Fruit fly (Drosophila melanogaster): ENCODE results near the gene Naa40.

The Naa40 gene

DNA sequence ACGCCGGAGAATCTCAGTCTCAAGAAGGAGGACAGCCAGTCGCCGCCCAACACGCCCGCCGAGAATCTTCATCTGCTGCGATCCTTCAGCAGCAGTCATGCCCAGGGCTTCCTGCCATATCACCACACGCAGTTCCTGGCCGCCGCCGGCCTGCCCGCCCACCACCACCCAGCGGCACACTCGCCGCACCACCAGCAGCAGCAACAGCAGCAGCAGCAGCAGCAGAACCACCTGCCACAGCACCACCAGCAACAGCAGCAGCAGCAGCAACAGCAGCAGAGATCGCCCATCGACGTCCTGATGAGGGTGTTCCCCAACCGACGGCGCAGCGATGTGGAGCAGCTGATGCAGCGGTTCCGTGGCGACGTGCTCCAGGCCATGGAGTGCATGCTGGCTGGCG lies 29.0 kb downstream of the Naa40 start:
- no peak for TF ChIP-seq CG17801 (GFP tag; optimal IDR thresholded peaks at IDR 0.05; ENCODE audit: partially characterized antibody)

DNA sequence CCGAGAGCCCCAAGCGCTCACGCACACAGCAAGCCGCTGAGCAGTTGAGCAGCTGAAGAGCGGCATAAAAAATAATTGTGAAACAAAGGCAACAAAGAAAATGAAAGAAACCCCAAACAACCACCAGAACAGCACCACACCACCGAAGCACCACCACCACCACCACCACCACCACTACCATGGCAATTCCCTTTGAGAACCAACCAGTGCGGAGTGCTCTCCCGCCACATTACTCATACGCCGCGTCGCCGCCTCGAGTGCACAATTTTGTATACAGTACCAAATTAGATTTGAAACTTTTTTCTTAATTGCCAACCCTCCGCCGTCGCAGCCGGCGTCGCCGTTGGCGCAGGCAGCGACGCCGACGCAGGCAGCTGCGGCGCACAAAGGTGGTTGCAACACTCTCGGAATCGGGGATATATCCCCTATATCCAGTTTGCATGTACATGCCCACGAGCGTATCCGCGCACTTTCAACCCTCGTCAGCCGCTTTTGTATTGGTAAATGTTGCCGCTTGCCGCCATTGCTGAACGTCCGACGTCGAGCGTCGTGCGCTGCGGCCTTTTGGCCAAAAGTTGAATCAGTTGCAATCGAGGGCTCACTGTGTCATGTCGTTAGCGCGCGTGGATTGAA lies 32.6 kb downstream of the Naa40 start, which contains the start of gene dmrt99B:
Gene dmrt99B (plus strand): TSS at position 583 of the 633 bp plus-strand sequence.
- TF ChIP-seq CG17801 (GFP tag; optimal IDR thresholded peaks at IDR 0.05; ENCODE audit: partially characterized antibody): no peak

DNA sequence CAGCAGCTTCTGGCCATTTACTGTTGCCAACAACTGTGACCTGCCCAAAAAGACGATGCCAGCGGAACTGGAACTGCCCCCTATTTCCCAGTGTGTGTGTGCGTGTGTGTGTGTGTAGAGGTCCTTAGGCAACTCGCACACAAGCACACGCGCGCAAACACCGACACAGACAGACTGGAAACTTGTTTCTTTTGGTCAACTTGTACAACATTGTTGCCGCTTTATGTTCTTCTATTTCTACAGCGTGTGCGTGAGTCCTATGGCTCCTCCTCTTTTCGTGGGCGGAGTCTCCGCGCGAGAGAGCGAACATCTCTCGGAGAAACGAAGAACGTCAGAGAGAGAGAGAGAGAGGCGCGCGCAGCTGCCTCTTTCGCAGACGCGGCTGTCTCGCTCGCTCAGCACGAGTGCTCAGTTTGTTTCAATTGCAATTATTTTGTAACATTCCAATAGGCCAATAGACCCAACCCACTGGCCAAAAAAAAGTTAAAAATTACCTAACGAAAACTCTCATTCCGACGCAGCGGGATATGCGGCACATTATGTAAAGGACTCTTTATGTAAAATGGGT lies 33.7 kb downstream of the Naa40 start:
- no peak for TF ChIP-seq CG17801 (GFP tag; optimal IDR thresholded peaks at IDR 0.05; ENCODE audit: partially characterized antibody)

DNA sequence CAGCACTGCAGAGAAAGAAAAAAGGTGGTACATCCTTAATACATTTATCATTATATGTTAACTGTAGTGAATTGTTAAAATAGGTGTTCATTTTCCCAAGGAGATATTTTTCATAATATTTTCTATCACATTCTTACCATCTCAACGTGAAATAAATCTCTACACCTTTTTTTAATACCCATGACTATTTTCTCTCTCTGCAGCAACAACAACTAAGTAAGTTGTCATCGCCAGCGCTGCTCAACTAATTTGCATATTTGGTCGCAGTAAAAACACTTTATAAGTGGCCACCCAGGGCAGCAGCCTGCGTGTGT lies 34.3 kb downstream of the Naa40 start:
- TF ChIP-seq CG17801 (GFP tag; optimal IDR thresholded peaks at IDR 0.05; ENCODE audit: partially characterized antibody): no peak

DNA sequence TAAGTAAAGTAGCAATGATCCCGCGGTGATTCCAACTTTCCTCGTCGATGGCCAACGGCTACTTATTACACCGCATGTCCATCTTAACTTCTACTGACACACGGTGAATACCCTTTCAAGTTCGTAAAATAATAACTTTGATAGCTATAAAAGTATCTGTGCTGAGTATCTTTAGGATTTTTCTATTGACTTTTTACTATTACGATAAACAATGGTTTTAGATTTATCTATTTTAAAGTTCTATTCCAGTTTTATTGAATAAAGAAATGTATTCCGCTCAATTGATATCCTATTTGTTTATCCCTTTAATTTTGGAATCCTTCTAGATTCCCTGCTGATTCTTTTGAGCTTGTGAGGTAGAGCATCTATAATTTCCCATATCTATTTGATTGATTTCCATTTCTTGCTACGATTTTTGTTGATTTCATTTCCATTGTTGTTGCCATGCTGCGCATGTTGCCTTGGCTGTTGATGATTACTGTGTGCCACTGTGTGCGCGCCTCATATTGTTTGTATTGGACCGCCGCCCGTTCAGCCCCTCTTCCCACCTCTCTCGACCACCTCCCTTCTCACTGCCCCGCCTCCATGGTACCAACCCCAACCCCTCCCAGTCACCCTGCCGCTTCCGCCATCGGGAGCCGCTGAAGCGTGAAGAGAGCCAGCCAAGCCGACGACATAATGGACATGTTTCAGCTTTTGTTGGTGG lies 34.8 kb downstream of the Naa40 start:
- no peak for TF ChIP-seq CG17801 (GFP tag; optimal IDR thresholded peaks at IDR 0.05; ENCODE audit: partially characterized antibody)

DNA sequence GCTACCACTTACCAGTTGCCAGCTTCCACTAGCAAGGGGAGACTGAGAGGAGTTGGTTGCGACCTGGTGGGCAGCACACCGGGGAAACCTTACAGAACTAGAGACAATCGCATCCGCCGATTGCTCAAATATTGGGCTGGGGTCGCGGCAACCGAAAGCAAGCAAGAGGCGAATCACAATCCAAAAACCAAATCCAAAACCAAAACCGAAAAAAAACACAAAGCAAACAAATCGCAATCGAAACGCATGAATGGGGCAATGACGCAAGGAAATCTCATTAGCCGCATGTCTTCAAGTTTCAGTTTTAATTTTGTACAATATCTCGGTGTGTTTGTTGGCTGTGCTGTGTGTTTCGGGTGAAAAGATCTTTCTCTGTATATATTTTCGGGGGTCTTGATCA lies 35.5 kb downstream of the Naa40 start, which contains the start of gene Obp99c:
Gene Obp99c (minus strand): TSS at position 101 of the 400 bp plus-strand sequence.
- TF ChIP-seq CG17801 (GFP tag; optimal IDR thresholded peaks at IDR 0.05; ENCODE audit: partially characterized antibody): no peak

DNA sequence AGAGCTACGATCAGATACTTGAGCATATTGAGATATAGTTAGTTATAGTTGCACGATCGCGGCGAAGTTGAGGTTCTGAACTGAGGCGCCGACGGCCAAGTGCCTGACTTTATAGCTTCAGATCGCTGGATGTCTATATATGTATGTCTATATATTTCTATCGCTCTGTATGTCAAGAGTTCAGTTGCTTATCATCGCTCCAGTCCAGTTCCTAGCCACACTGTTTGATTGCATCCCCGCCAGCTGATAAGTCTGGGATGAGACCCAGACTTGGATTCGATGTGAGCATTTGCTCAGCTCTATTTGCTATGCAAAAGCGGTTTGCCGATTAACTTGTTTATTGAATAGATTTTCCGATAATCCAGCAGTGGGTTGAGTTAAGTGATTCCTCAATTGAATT lies 38.1 kb downstream of the Naa40 start:
- no peak for TF ChIP-seq CG17801 (GFP tag; optimal IDR thresholded peaks at IDR 0.05; ENCODE audit: partially characterized antibody)

DNA sequence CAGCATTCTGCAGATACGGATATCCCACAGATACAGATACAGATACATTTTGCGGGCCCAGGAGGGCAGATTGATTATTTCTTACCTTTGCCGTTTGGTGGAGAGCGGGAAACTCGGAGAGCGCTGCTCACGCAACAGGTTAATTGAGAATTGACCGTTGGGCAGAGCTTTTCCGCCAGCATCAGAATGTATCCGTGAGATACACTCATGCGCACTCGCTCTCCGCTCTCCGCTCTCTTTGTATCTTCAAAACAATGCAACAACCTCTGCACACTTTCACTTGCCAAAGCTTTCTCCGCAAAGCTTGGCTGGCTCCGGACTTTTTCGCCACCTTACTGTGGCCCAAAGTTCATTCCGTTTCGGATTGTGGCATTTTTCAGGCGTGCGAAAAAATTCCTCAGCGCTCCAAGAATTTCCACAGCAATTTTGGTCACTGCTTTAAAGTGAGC lies 42.6 kb downstream of the Naa40 start, which contains the start of the genes CG7582 and Gycalpha99B:
Gene CG7582 (minus strand): TSS at position 127 of the 449 bp plus-strand sequence.
Gene Gycalpha99B (plus strand): TSS at position 352 of the 449 bp plus-strand sequence.
- TF ChIP-seq CG17801 (GFP tag; optimal IDR thresholded peaks at IDR 0.05; ENCODE audit: partially characterized antibody): no peak

DNA sequence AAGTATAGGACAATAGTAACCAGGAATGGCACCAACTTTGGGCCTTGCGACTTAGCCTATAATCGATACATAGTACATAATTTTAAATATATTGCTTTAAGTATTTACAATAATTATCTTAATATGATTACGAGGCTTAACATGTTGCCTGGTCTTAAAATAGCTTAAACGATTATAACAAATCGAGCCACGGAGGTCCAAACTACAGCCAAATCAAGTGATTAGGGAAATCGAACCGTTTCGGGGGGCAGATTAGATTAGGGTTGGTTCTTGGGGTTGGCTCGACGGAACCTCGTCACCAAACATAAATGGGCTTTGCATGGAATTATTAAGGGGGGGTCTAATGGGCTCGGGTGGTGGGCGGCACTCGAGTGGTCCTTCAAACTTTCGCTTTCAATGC lies 43.5 kb downstream of the Naa40 start:
- no peak for TF ChIP-seq CG17801 (GFP tag; optimal IDR thresholded peaks at IDR 0.05; ENCODE audit: partially characterized antibody)

DNA sequence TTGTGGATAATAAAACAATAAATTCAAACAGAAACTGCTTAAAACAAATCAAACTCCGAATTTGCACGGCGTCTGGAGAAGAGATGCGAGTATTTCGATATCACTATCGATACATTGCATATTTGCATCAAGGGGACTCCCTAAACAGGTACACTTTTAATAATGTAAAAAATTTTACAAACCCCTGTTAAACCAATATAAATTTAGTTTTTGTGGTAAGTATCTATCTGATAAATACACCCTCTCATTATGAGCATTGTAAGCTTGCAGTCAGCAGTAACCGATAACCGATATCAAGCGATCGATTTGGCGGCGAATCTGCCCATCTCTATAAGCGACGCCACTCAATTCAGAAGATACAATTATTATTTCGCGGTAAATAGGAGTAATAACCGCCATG lies 49.4 kb downstream of the Naa40 start, which contains the start of the genes Bub3 and Cap-D2:
Gene Bub3 (minus strand): TSS at position 89 of the 400 bp plus-strand sequence.
Gene Cap-D2 (plus strand): TSS at position 319 of the 400 bp plus-strand sequence.
- peak; percentile 71 for TF ChIP-seq CG17801 (GFP tag; optimal IDR thresholded peaks at IDR 0.05; ENCODE audit: partially characterized antibody)
